Worm (Caenorhabditis elegans) whole organism, early embryonic: Measurements from ENCODE around the gene unc-25.

Experiments used
- ceh-13 ChIP-seq: fragments of 200-800 bp; sonication (Bioruptor generic); optimal IDR thresholded peaks from 2 replicates; lab custom pipeline; 2018; ENCODE audit warnings: mild to moderate bottlenecking, missing genetic modification characterization, missing compliant biosample characterization
- pes-1 ChIP-seq: fragments of 200-800 bp; sonication (Bioruptor generic); IDR thresholded peaks from 2 replicates; pipeline ENCODE4 v1.3.6; 2022; ENCODE audit warnings: missing genetic modification reagents, missing genetic modification characterization, missing compliant biosample characterization

DNA sequence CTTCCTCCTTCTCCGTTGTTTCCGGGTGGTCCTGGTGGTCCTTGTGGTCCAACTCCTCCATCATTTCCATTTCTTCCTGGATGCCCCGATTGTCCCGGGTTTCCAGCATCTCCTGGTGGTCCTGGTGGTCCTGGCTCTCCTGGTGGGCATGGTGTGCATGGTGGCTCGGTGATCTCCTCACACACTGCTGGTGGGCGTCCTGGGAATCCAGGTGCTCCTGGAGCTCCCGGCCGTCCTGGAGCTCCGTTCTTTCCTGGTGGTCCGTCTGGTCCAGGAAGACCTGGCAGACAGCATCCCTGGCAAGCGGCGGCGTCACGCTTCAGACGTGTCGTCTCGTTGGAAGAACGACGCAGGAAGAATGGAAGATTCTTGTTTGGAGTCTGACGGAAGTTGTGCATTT lies 50.6 kb downstream of the unc-25 start:
- TF ChIP-seq ceh-13 (GFP tag; lab: Kevin White, UChicago) (no peak), pes-1 (GFP tag; lab: Robert Waterston, UW) (no peak)
